Fruit fly (Drosophila melanogaster) whole organism: ENCODE results near the gene syd.

ENCODE experiments used
- CG8478 ChIP-seq: fragments of >200 bp; optimal IDR thresholded peaks from 2 replicates; lab custom pipeline; 2018; ENCODE audit warnings: inconsistent platforms
- pan ChIP-seq: fragments of >200 bp; optimal IDR thresholded peaks from 2 replicates; lab custom pipeline; 2017

- TF ChIP-seq CG8478 (lab: Kevin White, UChicago) (no peak), pan (lab: Kevin White, UChicago) (no peak)
Measured at dm6 chr3L:7951841-7952240, 15.9 kb upstream of the syd start.
